Fruit fly (Drosophila melanogaster): ENCODE data around the gene CG13946.

CG13946 gene

dm6 chr2L:826388-826787 is 50.1 kb downstream of the CG13946 start (continued):
- TF ChIP-seq croc (GFP tag; conservative IDR thresholded peaks at IDR 0.05): no peak
- TF ChIP-seq CG4404 (GFP tag; IDR thresholded peaks at IDR 0.05): no peak
- peak; percentile 91 to 97 for TF ChIP-seq Trl (optimal IDR thresholded peaks at IDR 0.05)
- peak; percentile 18 for TF ChIP-seq Trl (GFP tag; optimal IDR thresholded peaks at IDR 0.05)
- TF ChIP-seq CG2202 (tag; optimal IDR thresholded peaks at IDR 0.05): no peak
- TF ChIP-seq crp (GFP tag; optimal IDR thresholded peaks at IDR 0.05): no peak
- no peak for TF ChIP-seq tll (GFP tag; optimal IDR thresholded peaks at IDR 0.05)
- no peak for TF ChIP-seq CG3163 (GFP tag; optimal IDR thresholded peaks at IDR 0.05)
- no peak for TF ChIP-seq D (optimal IDR thresholded peaks at IDR 0.05)
- no peak for TF ChIP-seq D (GFP tag; optimal IDR thresholded peaks at IDR 0.05)
- TF ChIP-seq pros (GFP tag; optimal IDR thresholded peaks at IDR 0.05): peak; percentile 78
- TF ChIP-seq slou (GFP tag; optimal IDR thresholded peaks at IDR 0.05): no peak
- TF ChIP-seq Sin3A (optimal IDR thresholded peaks at IDR 0.05): no peak
- TF ChIP-seq CG9817 (tag; optimal IDR thresholded peaks at IDR 0.05): no peak
- TF ChIP-seq CG9609 (GFP tag; optimal IDR thresholded peaks at IDR 0.05): no peak
- TF ChIP-seq NK7.1 (GFP tag; optimal IDR thresholded peaks at IDR 0.05): no peak
- no peak for TF ChIP-seq YL-1 (GFP tag; optimal IDR thresholded peaks at IDR 0.05)
- no peak for TF ChIP-seq CG6854 (GFP tag; optimal IDR thresholded peaks at IDR 0.05)
- no peak for TF ChIP-seq dimm (GFP tag; IDR thresholded peaks at IDR 0.05)
- 0 out of 3 replicates have a peak, but pooled peaks have one; percentile 70 for TF ChIP-seq CG2199 (GFP tag; IDR thresholded peaks at IDR 0.05)
- no peak for TF ChIP-seq Atf-2 (GFP tag; optimal IDR thresholded peaks at IDR 0.05)
- peak; percentile 94 for TF ChIP-seq yki (optimal IDR thresholded peaks at IDR 0.05)
- no peak for TF ChIP-seq tx (GFP tag; optimal IDR thresholded peaks at IDR 0.05)
- TF ChIP-seq psq (GFP tag; optimal IDR thresholded peaks at IDR 0.05): no peak
- TF ChIP-seq abd-A (tag; optimal IDR thresholded peaks at IDR 0.05): no peak
- no peak for TF ChIP-seq CG34376 (GFP tag; optimal IDR thresholded peaks at IDR 0.05)
- no peak for TF ChIP-seq ash1 (GFP tag; optimal IDR thresholded peaks at IDR 0.05)
- TF ChIP-seq gt (GFP tag; IDR thresholded peaks at IDR 0.05): no peak
- TF ChIP-seq ewg (GFP tag; optimal IDR thresholded peaks at IDR 0.05): peak; percentile 72
- TF ChIP-seq tgo (GFP tag; IDR thresholded peaks at IDR 0.05): no peak
- TF ChIP-seq bowl (GFP tag; IDR thresholded peaks at IDR 0.05): no peak
- no peak for TF ChIP-seq peb (GFP tag; IDR thresholded peaks at IDR 0.05)
- TF ChIP-seq tna (GFP tag; IDR thresholded peaks at IDR 0.05; ENCODE audit: partially characterized antibody): no peak
- TF ChIP-seq CG12744 (GFP tag; optimal IDR thresholded peaks at IDR 0.05): no peak
- no peak for TF ChIP-seq Dek (tag; optimal IDR thresholded peaks at IDR 0.05)
- TF ChIP-seq CG2116 (GFP tag; optimal IDR thresholded peaks at IDR 0.05): no peak
- no peak for TF ChIP-seq lov (optimal IDR thresholded peaks at IDR 0.05)
- no peak for TF ChIP-seq lov (GFP tag; IDR thresholded peaks at IDR 0.05)
- TF ChIP-seq Rfx (GFP tag; IDR thresholded peaks at IDR 0.05): no peak
- TF ChIP-seq ERR (GFP tag; optimal IDR thresholded peaks at IDR 0.05): no peak
- no peak for TF ChIP-seq ac (GFP tag; optimal IDR thresholded peaks at IDR 0.05)
- TF ChIP-seq CG11696 (GFP tag; IDR thresholded peaks at IDR 0.05): no peak
- TF ChIP-seq onecut (GFP tag; IDR thresholded peaks at IDR 0.05): no peak
- no peak for TF ChIP-seq CG17612 (GFP tag; IDR thresholded peaks at IDR 0.05)
- TF ChIP-seq Atf6 (GFP tag; IDR thresholded peaks at IDR 0.05): no peak
- TF ChIP-seq shn (GFP tag; optimal IDR thresholded peaks at IDR 0.05): no peak
- peak; percentile 59; the same call in 1 of the 2 replicates for TF ChIP-seq CG32767 (GFP tag; IDR thresholded peaks at IDR 0.05)
- TF ChIP-seq CG31441 (GFP tag; IDR thresholded peaks at IDR 0.05): no peak
- no peak for TF ChIP-seq Xrp1 (GFP tag; IDR thresholded peaks at IDR 0.05)
- TF ChIP-seq CG6689 (GFP tag; IDR thresholded peaks at IDR 0.05): no peak
- TF ChIP-seq ara (GFP tag; IDR thresholded peaks at IDR 0.05): no peak

Measured in whole organism, embryonic.